Fruit fly (Drosophila melanogaster) S2 (cell line): ENCODE data around the gene CG14506.

ENCODE experiments used
- CG8478 ChIP-seq: fragments of >200 bp; optimal IDR thresholded peaks from 2 replicates; lab custom pipeline; 2018
- CTCF ChIP-seq, 2 experiments: fragments of >200 bp; optimal IDR thresholded peaks; 2 replicates each; lab custom pipeline; 2018

- TF ChIP-seq CTCF (optimal IDR thresholded peaks at IDR 0.05; lab: Kevin White, UChicago) = no peak
- no peak for TF ChIP-seq CG8478
Observed at dm6 chr3R:29253874-29254273, 43.1 kb downstream of the CG14506 start.
